Worm (Caenorhabditis elegans) whole organism, mixed stage, embryonic: ENCODE results near the gene nhr-88.

ENCODE experiments used
- drap-1 ChIP-seq: fragments of 200-800 bp; sonication (Bioruptor generic); optimal IDR thresholded peaks from 3 replicates; lab custom pipeline; 2018; ENCODE audit warnings: mild to moderate bottlenecking, missing genetic modification characterization, missing compliant biosample characterization
- nhr-12 ChIP-seq: fragments of 150-350 bp; optimal IDR thresholded peaks from 2 replicates; lab custom pipeline; 2014; ENCODE audit warnings: missing biosample characterization, missing genetic modification characterization
- pha-4 ChIP-seq: fragments of 150-350 bp; optimal IDR thresholded peaks from 2 replicates; lab custom pipeline; 2018; ENCODE audit warnings: missing biosample characterization, missing genetic modification reagents, missing genetic modification characterization

Gene nhr-88

ce11 chrII:3036344-3036743, 59.9 kb downstream of the nhr-88 start:
- TF ChIP-seq pha-4 (tag; lab: Kevin White, UChicago) (no peak), nhr-12 (tag; lab: Kevin White, UChicago) (no peak), drap-1 (no peak)
- TF ChIP-seq, all 35 proteins: peak for 0
